Worm (Caenorhabditis elegans) whole organism, L1 larva: Measurements from ENCODE around the gene cpna-5.

Experiments used
- C04F5.9 ChIP-seq: sonication (generic microtip); optimal IDR thresholded peaks from 2 replicates; lab custom pipeline; 2016; ENCODE audit warnings: missing genetic modification characterization, missing compliant biosample characterization
- C16A3.4 ChIP-seq: fragments of 150-350 bp; optimal IDR thresholded peaks from 2 replicates; lab custom pipeline; 2014; ENCODE audit warnings: missing biosample characterization, missing genetic modification characterization
- C34B4.2 ChIP-seq: sonication (generic microtip); optimal IDR thresholded peaks from 2 replicates; lab custom pipeline; 2017; ENCODE audit warnings: mild to moderate bottlenecking, missing genetic modification characterization, missing compliant biosample characterization
- F16B12.6 ChIP-seq: fragments of 150-350 bp; optimal IDR thresholded peaks from 2 replicates; lab custom pipeline; 2014; ENCODE audit warnings: missing biosample characterization, missing genetic modification characterization
- aha-1 ChIP-seq: fragments of 150-350 bp; optimal IDR thresholded peaks from 2 replicates; lab custom pipeline; 2014; ENCODE audit warnings: missing biosample characterization, missing genetic modification characterization
- blmp-1 ChIP-seq: fragments of 150-350 bp; optimal IDR thresholded peaks from 2 replicates; lab custom pipeline; 2014; ENCODE audit warnings: missing biosample characterization, missing genetic modification characterization
- ceh-82 ChIP-seq, 3 experiments: fragments of 150-350 bp in 1 of 3; sonication (generic microtip) in 2 of 3; optimal IDR thresholded peaks; 2 replicates each; lab custom pipeline; 2014 to 2017; ENCODE audit warnings: missing biosample characterization in 3 of 3, missing genetic modification characterization in 3 of 3
- ces-1 ChIP-seq: fragments of 150-350 bp; optimal IDR thresholded peaks from 2 replicates; lab custom pipeline; 2014; ENCODE audit warnings: missing biosample characterization, missing genetic modification reagents, missing genetic modification characterization
- dpl-1 ChIP-seq, 3 experiments: fragments of 150-350 bp in 2 of 3; sonication (generic microtip) in 1 of 3; optimal IDR thresholded peaks; 2 replicates each; lab custom pipeline; 2014 to 2017; ENCODE audit warnings: missing biosample characterization in 3 of 3, missing genetic modification characterization in 3 of 3, missing genetic modification reagents in 3 of 3
- dsc-1 ChIP-seq: sonication (generic microtip); optimal IDR thresholded peaks from 2 replicates; lab custom pipeline; 2016; ENCODE audit warnings: mild to moderate bottlenecking, missing genetic modification characterization, missing compliant biosample characterization
- efl-1 ChIP-seq, 4 experiments: fragments of 150-350 bp; optimal IDR thresholded peaks in 3 of 4; peaks in 1 of 4; 1 replicate in 1 of 4; 2 replicates in 3 of 4; lab custom pipeline; 2014; ENCODE audit warnings: missing biosample characterization in 2 of 4, missing genetic modification characterization in 2 of 4, missing genetic modification reagents in 2 of 4
- egl-27 ChIP-seq, 2 experiments: fragments of 150-350 bp in 1 of 2; sonication (generic microtip); optimal IDR thresholded peaks; 3 replicates each; lab custom pipeline; 2017 to 2018; ENCODE audit warnings: missing biosample characterization in 2 of 2, missing genetic modification characterization in 2 of 2, missing genetic modification reagents in 2 of 2
- elt-3 ChIP-seq, 6 experiments: fragments of 150-350 bp in 1 of 6; sonication (generic microtip); optimal IDR thresholded peaks; 2 replicates each; lab custom pipeline; 2017 to 2018; ENCODE audit warnings: missing biosample characterization in 6 of 6, missing genetic modification characterization in 6 of 6, inconsistent platforms in 1 of 6
- fos-1 ChIP-seq: fragments of 150-350 bp; optimal IDR thresholded peaks from 2 replicates; lab custom pipeline; 2014; ENCODE audit warnings: missing biosample characterization, missing genetic modification characterization
- hlh-17 ChIP-seq: fragments of 200-800 bp; sonication (Bioruptor generic); optimal IDR thresholded peaks from 2 replicates; lab custom pipeline; 2018; ENCODE audit warnings: missing genetic modification characterization, mild to moderate bottlenecking, missing compliant biosample characterization, moderate library complexity, borderline replicate concordance
- hlh-4 ChIP-seq: sonication (generic microtip); optimal IDR thresholded peaks from 2 replicates; lab custom pipeline; 2016; ENCODE audit warnings: mild to moderate bottlenecking, missing genetic modification characterization, missing compliant biosample characterization
- irx-1 ChIP-seq: sonication (generic microtip); optimal IDR thresholded peaks from 2 replicates; lab custom pipeline; 2016; ENCODE audit warnings: missing genetic modification characterization, missing compliant biosample characterization
- isw-1 ChIP-seq: fragments of 200-800 bp; sonication (Bioruptor generic); IDR thresholded peaks from 2 replicates; pipeline ENCODE4 v1.3.6; 2022; ENCODE audit warnings: missing genetic modification characterization, missing compliant biosample characterization
- jun-1 ChIP-seq: fragments of 150-350 bp; optimal IDR thresholded peaks from 2 replicates; lab custom pipeline; 2014; ENCODE audit warnings: missing biosample characterization, missing genetic modification reagents, missing genetic modification characterization
- lin-14 ChIP-seq: fragments of 200-800 bp; sonication (Bioruptor generic); optimal IDR thresholded peaks from 2 replicates; lab custom pipeline; 2018; ENCODE audit warnings: mild to moderate bottlenecking, missing genetic modification characterization, moderate library complexity, missing compliant biosample characterization
- lin-15B ChIP-seq: fragments of 150-350 bp; sonication (generic microtip); optimal IDR thresholded peaks from 3 replicates; lab custom pipeline; 2014; ENCODE audit warnings: missing biosample characterization, missing genetic modification characterization
- lin-35 ChIP-seq, 2 experiments: fragments of 150-350 bp; optimal IDR thresholded peaks; 2 replicates each; lab custom pipeline; 2014; ENCODE audit warnings: missing biosample characterization in 2 of 2, missing genetic modification characterization in 2 of 2, missing genetic modification reagents in 2 of 2
- lin-39 ChIP-seq: fragments of 150-350 bp; optimal IDR thresholded peaks from 2 replicates; lab custom pipeline; 2014; ENCODE audit warnings: missing biosample characterization, missing genetic modification reagents, missing genetic modification characterization
- lir-3 ChIP-seq: sonication (generic microtip); optimal IDR thresholded peaks from 2 replicates; lab custom pipeline; 2016; ENCODE audit warnings: mild to moderate bottlenecking, missing genetic modification characterization, moderate library complexity, missing compliant biosample characterization; ENCODE audit not compliant: poor library complexity
- lsy-2 ChIP-seq, 2 experiments: fragments of 150-350 bp; optimal IDR thresholded peaks; 2 replicates each; lab custom pipeline; 2014; ENCODE audit warnings: missing biosample characterization in 2 of 2, missing genetic modification characterization in 2 of 2
- mab-9 ChIP-seq: fragments of 200-800 bp; sonication (Bioruptor generic); IDR thresholded peaks from 2 replicates; pipeline ENCODE4 v1.3.6; 2022; ENCODE audit warnings: missing genetic modification reagents, missing genetic modification characterization, missing compliant biosample characterization
- mdl-1 ChIP-seq, 2 experiments: fragments of 150-350 bp; optimal IDR thresholded peaks; 2 replicates each; lab custom pipeline; 2014 to 2017; ENCODE audit warnings: missing biosample characterization in 2 of 2, missing genetic modification characterization in 2 of 2, inconsistent platforms in 1 of 2
- nhr-19 ChIP-seq: fragments of 200-800 bp; sonication (Bioruptor generic); conservative IDR thresholded peaks from 2 replicates; pipeline ENCODE4 v1.3.6; 2022; ENCODE audit warnings: missing genetic modification characterization, missing compliant biosample characterization
- nhr-20 ChIP-seq: sonication (generic microtip); optimal IDR thresholded peaks from 2 replicates; lab custom pipeline; 2016; ENCODE audit warnings: mild to moderate bottlenecking, missing genetic modification characterization, missing compliant biosample characterization
- nhr-47 ChIP-seq: sonication (generic microtip); optimal IDR thresholded peaks from 2 replicates; lab custom pipeline; 2016; ENCODE audit warnings: mild to moderate bottlenecking, missing genetic modification characterization, moderate library complexity, missing compliant biosample characterization
- nhr-71 ChIP-seq: sonication (generic microtip); optimal IDR thresholded peaks from 2 replicates; lab custom pipeline; 2016; ENCODE audit warnings: mild to moderate bottlenecking, missing genetic modification characterization, moderate library complexity, missing compliant biosample characterization
- nhr-76 ChIP-seq: sonication (generic microtip); optimal IDR thresholded peaks from 2 replicates; lab custom pipeline; 2017; ENCODE audit warnings: missing biosample characterization, missing genetic modification characterization
- nhr-85 ChIP-seq: sonication (generic microtip); peaks from one replicate; lab custom pipeline; 2016; ENCODE audit warnings: missing genetic modification characterization, inconsistent platforms, missing compliant biosample characterization
- pax-3 ChIP-seq: fragments of 200-800 bp; sonication (Bioruptor generic); optimal IDR thresholded peaks from 2 replicates; lab custom pipeline; 2018; ENCODE audit warnings: mild to moderate bottlenecking, missing genetic modification characterization, moderate library complexity, missing compliant biosample characterization
- rnt-1 ChIP-seq: sonication (generic microtip); optimal IDR thresholded peaks from 2 replicates; lab custom pipeline; 2016; ENCODE audit warnings: mild to moderate bottlenecking, missing genetic modification characterization, moderate library complexity, missing compliant biosample characterization
- snpc-4 ChIP-seq: fragments of 150-350 bp; optimal IDR thresholded peaks from 2 replicates; lab custom pipeline; 2014; ENCODE audit warnings: missing biosample characterization, missing genetic modification characterization
- snu-23 ChIP-seq: sonication (generic microtip); optimal IDR thresholded peaks from 2 replicates; lab custom pipeline; 2016; ENCODE audit warnings: missing genetic modification characterization, missing compliant biosample characterization
- sox-4 ChIP-seq: sonication (generic microtip); optimal IDR thresholded peaks from 2 replicates; lab custom pipeline; 2016; ENCODE audit warnings: missing genetic modification characterization, missing compliant biosample characterization
- sptf-1 ChIP-seq: fragments of 150-350 bp; optimal IDR thresholded peaks from 2 replicates; lab custom pipeline; 2014; ENCODE audit warnings: missing biosample characterization, missing genetic modification characterization
- sup-37 ChIP-seq: fragments of 200-800 bp; sonication (Bioruptor generic); optimal IDR thresholded peaks from 2 replicates; lab custom pipeline; 2018; ENCODE audit warnings: mild to moderate bottlenecking, missing genetic modification characterization, missing compliant biosample characterization
- swsn-7 ChIP-seq: sonication (generic microtip); optimal IDR thresholded peaks from 2 replicates; lab custom pipeline; 2016; ENCODE audit warnings: missing genetic modification characterization, missing compliant biosample characterization
- tbx-2 ChIP-seq: sonication (generic microtip); optimal IDR thresholded peaks from 2 replicates; lab custom pipeline; 2016; ENCODE audit warnings: missing genetic modification characterization, missing compliant biosample characterization
- unc-130 ChIP-seq: fragments of 150-350 bp; optimal IDR thresholded peaks from 2 replicates; lab custom pipeline; 2017; ENCODE audit warnings: missing biosample characterization, missing genetic modification characterization, inconsistent platforms
- xbp-1 ChIP-seq: sonication (generic microtip); optimal IDR thresholded peaks from 2 replicates; lab custom pipeline; 2016; ENCODE audit warnings: missing genetic modification characterization, missing compliant biosample characterization
- ztf-11 ChIP-seq, 2 experiments: sonication (generic microtip); optimal IDR thresholded peaks; 2 replicates each; lab custom pipeline; 2016 to 2017; ENCODE audit warnings: missing genetic modification characterization in 2 of 2, missing biosample characterization in 1 of 2, missing compliant biosample characterization in 1 of 2

cpna-5 gene

DNA sequence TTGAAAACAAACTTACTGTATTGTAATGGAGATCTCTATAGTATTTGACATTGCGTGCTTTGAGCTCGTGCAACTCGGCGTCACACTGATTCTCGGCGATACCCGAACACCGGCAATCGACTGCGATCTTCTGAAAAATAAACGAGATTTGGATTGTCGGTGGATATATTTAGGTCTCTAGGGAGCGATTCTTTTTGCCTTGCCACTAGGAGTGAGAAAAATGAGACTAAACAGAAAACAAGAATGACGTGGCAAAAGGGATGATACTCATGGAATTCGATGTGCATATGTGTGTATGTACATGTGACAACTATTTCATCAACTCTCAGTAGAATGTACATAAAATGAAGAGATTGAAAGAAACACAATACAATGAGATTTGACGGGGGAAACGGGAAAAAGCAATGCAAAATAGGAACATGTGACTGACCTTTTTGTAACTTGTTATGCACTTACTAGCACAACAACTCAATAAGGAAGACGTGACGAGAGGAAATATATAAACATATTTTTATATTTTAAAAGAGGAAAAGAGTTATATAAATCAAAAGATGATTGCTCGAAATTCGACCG is 3.7 kb downstream of the cpna-5 start (continued):
- no peak for TF ChIP-seq swsn-7 (tag; lab: Kevin White, UChicago)

DNA sequence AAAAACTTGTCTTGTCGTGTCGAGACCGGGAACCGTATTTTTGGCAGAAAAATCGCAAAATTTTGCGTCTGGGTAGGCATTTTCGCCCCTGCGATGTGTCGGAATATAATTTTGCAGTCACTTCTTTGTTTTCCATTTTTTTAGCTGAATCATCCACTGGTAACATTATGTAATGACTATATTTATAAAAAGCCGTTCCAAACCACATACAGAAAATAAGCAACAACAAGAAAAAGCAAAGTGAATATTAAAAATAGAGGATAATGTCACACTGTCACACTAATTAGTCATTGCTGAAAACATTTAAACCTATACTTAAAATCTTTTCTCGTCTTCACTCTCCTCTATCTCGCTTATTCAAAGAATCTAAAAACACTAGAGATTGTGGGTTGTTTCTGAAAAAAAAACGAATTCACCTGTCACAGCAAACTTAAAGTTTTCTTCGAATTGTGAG is 9.1 kb downstream of the cpna-5 start, which contains the start of gene sre-1:
sre-1 (plus strand) TSS at position 404 of the 454 bp plus-strand sequence.
- TF ChIP-seq sox-4 (tag; lab: Kevin White, UChicago): no peak
- TF ChIP-seq nhr-71 (tag; lab: Kevin White, UChicago): peak; percentile 28
- TF ChIP-seq hlh-4 (tag; lab: Kevin White, UChicago): peak; percentile 58
- no peak for TF ChIP-seq efl-1 (optimal IDR thresholded peaks at IDR 0.05; lab: Kevin White, UChicago)
- TF ChIP-seq efl-1 (GFP tag; optimal IDR thresholded peaks at IDR 0.05 in 1 of 2; lab: Kevin White, UChicago): peak in 1 of 2 experiments; percentile 90
- no peak for TF ChIP-seq dsc-1 (tag; lab: Kevin White, UChicago)

DNA sequence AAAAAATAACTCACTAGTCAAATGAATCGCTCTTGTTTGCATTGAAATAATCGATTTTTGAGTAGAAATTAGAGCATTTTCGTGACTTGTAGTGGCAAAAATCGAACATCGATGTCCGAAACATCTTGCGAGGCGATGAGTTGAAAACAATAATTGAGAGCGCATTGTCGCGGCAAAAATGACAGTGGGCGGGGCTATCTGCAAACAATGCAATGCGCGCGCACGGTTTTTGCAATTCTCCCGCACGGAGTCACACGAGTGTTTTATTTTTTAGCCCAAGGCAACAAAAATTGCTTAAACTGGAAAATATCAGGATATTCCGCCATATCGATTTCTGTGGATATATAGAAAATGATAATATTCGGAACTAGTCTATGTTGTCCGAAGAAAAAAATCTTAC is 9.9 kb downstream of the cpna-5 start, which contains the start of gene B0495.9:
B0495.9 (minus strand) TSS at position 171 of the 400 bp plus-strand sequence.
- peak; percentile 22 to 52 for TF ChIP-seq lin-35 (GFP tag; optimal IDR thresholded peaks at IDR 0.05; lab: Kevin White, UChicago)
- peak; percentile 38 for TF ChIP-seq C16A3.4 (tag; lab: Kevin White, UChicago)
- TF ChIP-seq dpl-1 (GFP tag; optimal IDR thresholded peaks at IDR 0.05; lab: Kevin White, UChicago): peak; percentile 42 to 54 (median 52)
- TF ChIP-seq lin-39 (tag; lab: Kevin White, UChicago): peak; percentile 31
- peak; percentile 54 for TF ChIP-seq nhr-47
- no peak for TF ChIP-seq aha-1
- no peak for TF ChIP-seq ces-1 (GFP tag; lab: Kevin White, UChicago)
- peak; percentile 50 for TF ChIP-seq dsc-1 (tag; lab: Kevin White, UChicago)
- no peak for TF ChIP-seq sup-37 (GFP tag; lab: Kevin White, UChicago)
- TF ChIP-seq mab-9 (GFP tag; lab: Robert Waterston, UW): peak; percentile 58; the same call in 1 of the 2 replicates
- TF ChIP-seq nhr-19 (GFP tag; lab: Robert Waterston, UW): peak; percentile 48
- peak; percentile 50 for TF ChIP-seq swsn-7 (tag; lab: Kevin White, UChicago)
- peak; percentile 68 for TF ChIP-seq snu-23
- TF ChIP-seq lir-3 (tag; lab: Kevin White, UChicago): peak; percentile 26
- TF ChIP-seq elt-3 (tag; optimal IDR thresholded peaks at IDR 0.05; lab: Kevin White, UChicago): peak in 1 of 6 experiments; percentile 14
- no peak for TF ChIP-seq jun-1
- no peak for TF ChIP-seq C34B4.2
- peak; percentile 3 for TF ChIP-seq blmp-1 (tag; lab: Kevin White, UChicago)
- peak; percentile 56 for TF ChIP-seq nhr-85 (tag; lab: Kevin White, UChicago)
- peak; percentile 42 for TF ChIP-seq xbp-1
- peak; percentile 1 for TF ChIP-seq tbx-2
- TF ChIP-seq hlh-17 (GFP tag; lab: Kevin White, UChicago): no peak
- TF ChIP-seq F16B12.6 (tag; lab: Kevin White, UChicago): peak; percentile 47
- TF ChIP-seq efl-1 (optimal IDR thresholded peaks at IDR 0.05; lab: Kevin White, UChicago): peak; percentile 50 to 63
- peak; percentile 43 to 95 for TF ChIP-seq efl-1 (GFP tag; optimal IDR thresholded peaks at IDR 0.05 in 1 of 2; lab: Kevin White, UChicago)
- TF ChIP-seq nhr-76: peak; percentile 19
- TF ChIP-seq isw-1 (GFP tag; lab: Robert Waterston, UW): peak; percentile 31; the same call in 1 of the 2 replicates
- TF ChIP-seq lin-14: peak; percentile 42
- TF ChIP-seq nhr-20: peak; percentile 41
- TF ChIP-seq mdl-1 (tag; optimal IDR thresholded peaks at IDR 0.05; lab: Kevin White, UChicago): peak in 1 of 2 experiments; percentile 12
- peak; percentile 34 for TF ChIP-seq irx-1 (tag; lab: Kevin White, UChicago)
- no peak for TF ChIP-seq lin-15B (tag; lab: Kevin White, UChicago)
- TF ChIP-seq hlh-4 (tag; lab: Kevin White, UChicago): no peak
- peak; percentile 26 for TF ChIP-seq C04F5.9 (tag; lab: Kevin White, UChicago)
- peak; percentile 23 for TF ChIP-seq snpc-4 (tag; lab: Kevin White, UChicago)
- no peak for TF ChIP-seq sptf-1 (tag; lab: Kevin White, UChicago)
- TF ChIP-seq ztf-11 (tag; optimal IDR thresholded peaks at IDR 0.05; lab: Kevin White, UChicago): peak in 1 of 2 experiments; percentile 55
- no peak for TF ChIP-seq pax-3 (tag; lab: Kevin White, UChicago)
- peak; percentile 61 for TF ChIP-seq nhr-71 (tag; lab: Kevin White, UChicago)
- no peak for TF ChIP-seq fos-1
- TF ChIP-seq unc-130 (tag; lab: Kevin White, UChicago): peak; percentile 17
- TF ChIP-seq egl-27 (tag; optimal IDR thresholded peaks at IDR 0.05; lab: Kevin White, UChicago): no peak
- peak; percentile 63 to 64 for TF ChIP-seq lsy-2 (tag; optimal IDR thresholded peaks at IDR 0.05; lab: Kevin White, UChicago)
- TF ChIP-seq rnt-1 (tag; lab: Kevin White, UChicago): peak; percentile 81
- peak; percentile 16 to 37 (median 21) for TF ChIP-seq ceh-82 (tag; optimal IDR thresholded peaks at IDR 0.05; lab: Kevin White, UChicago)
